Worm (Caenorhabditis elegans) whole organism, L2 larva: ENCODE measurements around the gene clec-230.

Experiments used
- C34F6.9 ChIP-seq: fragments of 150-350 bp; optimal IDR thresholded peaks from 2 replicates; lab custom pipeline; 2014; ENCODE audit warnings: missing biosample characterization, missing genetic modification characterization
- R02D3.7 ChIP-seq: fragments of 150-350 bp; optimal IDR thresholded peaks from 2 replicates; lab custom pipeline; 2014; ENCODE audit warnings: missing biosample characterization, missing genetic modification characterization
- Y55F3AM.14 ChIP-seq: fragments of 200-800 bp; sonication (Bioruptor generic); optimal IDR thresholded peaks from 2 replicates; lab custom pipeline; 2018; ENCODE audit warnings: mild to moderate bottlenecking, missing genetic modification characterization, missing compliant biosample characterization
- ZK546.5 ChIP-seq: sonication (generic microtip); optimal IDR thresholded peaks from 2 replicates; lab custom pipeline; 2017; ENCODE audit warnings: missing biosample characterization, missing genetic modification characterization
- alr-1 ChIP-seq: fragments of 150-350 bp; optimal IDR thresholded peaks from 2 replicates; lab custom pipeline; 2014; ENCODE audit warnings: missing biosample characterization, missing genetic modification characterization
- aly-2 ChIP-seq: fragments of 150-350 bp; optimal IDR thresholded peaks from 2 replicates; lab custom pipeline; 2014; ENCODE audit warnings: missing biosample characterization, missing genetic modification characterization
- ama-1 ChIP-seq: fragments of 150-350 bp; optimal IDR thresholded peaks from 2 replicates; lab custom pipeline; 2018; ENCODE audit warnings: inconsistent platforms
- blmp-1 ChIP-seq: sonication (generic microtip); optimal IDR thresholded peaks from 2 replicates; lab custom pipeline; 2017; ENCODE audit warnings: missing genetic modification characterization, mild to moderate bottlenecking, missing compliant biosample characterization, antibody characterized with exemption, moderate library complexity; ENCODE audit not compliant: insufficient read depth
- ceh-16 ChIP-seq: fragments of 150-350 bp; optimal IDR thresholded peaks from 2 replicates; lab custom pipeline; 2014; ENCODE audit warnings: missing biosample characterization, missing genetic modification characterization
- crh-2 ChIP-seq: sonication (generic microtip); optimal IDR thresholded peaks from 2 replicates; lab custom pipeline; 2017; ENCODE audit warnings: missing biosample characterization, missing genetic modification characterization
- dmd-4 ChIP-seq: sonication (generic microtip); optimal IDR thresholded peaks from 2 replicates; lab custom pipeline; 2017; ENCODE audit warnings: missing biosample characterization, missing genetic modification characterization
- elt-1 ChIP-seq: fragments of 150-350 bp; optimal IDR thresholded peaks from 2 replicates; lab custom pipeline; 2014; ENCODE audit warnings: missing biosample characterization, missing genetic modification characterization
- fos-1 ChIP-seq: fragments of 150-350 bp; optimal IDR thresholded peaks from 2 replicates; lab custom pipeline; 2014; ENCODE audit warnings: missing biosample characterization, missing genetic modification characterization
- gmeb-1 ChIP-seq: fragments of 150-350 bp; optimal IDR thresholded peaks from 2 replicates; lab custom pipeline; 2014; ENCODE audit warnings: missing biosample characterization, missing genetic modification characterization
- lin-11 ChIP-seq: fragments of 150-350 bp; sonication (generic microtip); optimal IDR thresholded peaks from 2 replicates; lab custom pipeline; 2014; ENCODE audit warnings: missing biosample characterization, missing genetic modification characterization, inconsistent platforms, mixed read lengths
- lin-39 ChIP-seq: fragments of 150-350 bp; optimal IDR thresholded peaks from 2 replicates; lab custom pipeline; 2014; ENCODE audit warnings: missing biosample characterization, missing genetic modification reagents, missing genetic modification characterization
- lsy-2 ChIP-seq, 2 experiments: fragments of 150-350 bp in 1 of 2; sonication (generic microtip) in 1 of 2; optimal IDR thresholded peaks; 2 replicates each; lab custom pipeline; 2014 to 2017; ENCODE audit warnings: missing biosample characterization in 2 of 2, missing genetic modification characterization in 2 of 2
- mab-5 ChIP-seq: fragments of 150-350 bp; optimal IDR thresholded peaks from 2 replicates; lab custom pipeline; 2014; ENCODE audit warnings: missing biosample characterization, missing genetic modification characterization
- mbf-1 ChIP-seq: sonication (generic microtip); optimal IDR thresholded peaks from 2 replicates; lab custom pipeline; 2017; ENCODE audit warnings: missing biosample characterization, missing genetic modification characterization
- mdl-1 ChIP-seq, 2 experiments: fragments of 150-350 bp in 1 of 2; sonication (generic microtip) in 1 of 2; optimal IDR thresholded peaks; 2 replicates each; lab custom pipeline; 2017; ENCODE audit warnings: missing biosample characterization in 2 of 2, missing genetic modification characterization in 2 of 2
- nhr-10 ChIP-seq: sonication (generic microtip); optimal IDR thresholded peaks from 2 replicates; lab custom pipeline; 2017; ENCODE audit warnings: missing biosample characterization, missing genetic modification characterization
- nhr-11 ChIP-seq: fragments of 150-350 bp; optimal IDR thresholded peaks from 2 replicates; lab custom pipeline; 2014; ENCODE audit warnings: missing biosample characterization, missing genetic modification characterization
- nhr-12 ChIP-seq: fragments of 150-350 bp; optimal IDR thresholded peaks from 2 replicates; lab custom pipeline; 2014; ENCODE audit warnings: missing biosample characterization, missing genetic modification characterization
- nhr-129 ChIP-seq: fragments of 150-350 bp; optimal IDR thresholded peaks from 2 replicates; lab custom pipeline; 2014; ENCODE audit warnings: missing biosample characterization, missing genetic modification characterization
- nhr-21 ChIP-seq: fragments of 150-350 bp; optimal IDR thresholded peaks from 2 replicates; lab custom pipeline; 2014; ENCODE audit warnings: missing biosample characterization, missing genetic modification characterization
- nhr-237 ChIP-seq: fragments of 150-350 bp; optimal IDR thresholded peaks from 2 replicates; lab custom pipeline; 2014; ENCODE audit warnings: missing biosample characterization, missing genetic modification characterization
- nhr-25 ChIP-seq: fragments of 150-350 bp; sonication (generic microtip); optimal IDR thresholded peaks from 3 replicates; lab custom pipeline; 2014; ENCODE audit warnings: missing biosample characterization, missing genetic modification characterization
- nhr-6 ChIP-seq: fragments of 150-350 bp; optimal IDR thresholded peaks from 2 replicates; lab custom pipeline; 2014; ENCODE audit warnings: missing biosample characterization, missing genetic modification characterization
- nhr-77 ChIP-seq: fragments of 150-350 bp; optimal IDR thresholded peaks from 2 replicates; lab custom pipeline; 2014; ENCODE audit warnings: missing biosample characterization, missing genetic modification characterization
- peb-1 ChIP-seq: fragments of 150-350 bp; optimal IDR thresholded peaks from 2 replicates; lab custom pipeline; 2014; ENCODE audit warnings: missing biosample characterization, missing genetic modification characterization
- sem-4 ChIP-seq: fragments of 150-350 bp; optimal IDR thresholded peaks from 2 replicates; lab custom pipeline; 2014; ENCODE audit warnings: missing biosample characterization, missing genetic modification reagents, missing genetic modification characterization
- sma-3 ChIP-seq: sonication (generic microtip); optimal IDR thresholded peaks from 2 replicates; lab custom pipeline; 2016; ENCODE audit warnings: missing genetic modification reagents, missing genetic modification characterization, missing compliant biosample characterization
- sma-9 ChIP-seq, 2 experiments: fragments of 150-350 bp in 1 of 2; sonication (generic microtip) in 1 of 2; optimal IDR thresholded peaks; 2 replicates each; lab custom pipeline; 2014 to 2016; ENCODE audit warnings: missing genetic modification characterization in 2 of 2, mild to moderate bottlenecking in 1 of 2, missing biosample characterization in 1 of 2, missing compliant biosample characterization in 1 of 2, missing genetic modification reagents in 1 of 2, moderate library complexity in 1 of 2
- snpc-4 ChIP-seq: fragments of 150-350 bp; optimal IDR thresholded peaks from 2 replicates; lab custom pipeline; 2014; ENCODE audit warnings: missing biosample characterization, missing genetic modification characterization
- unc-39 ChIP-seq: fragments of 150-350 bp; optimal IDR thresholded peaks from 2 replicates; lab custom pipeline; 2014; ENCODE audit warnings: missing biosample characterization, missing genetic modification characterization
- unc-55 ChIP-seq: fragments of 150-350 bp; sonication (generic microtip); optimal IDR thresholded peaks from 3 replicates; lab custom pipeline; 2014; ENCODE audit warnings: missing biosample characterization, missing genetic modification reagents, missing genetic modification characterization
- unc-62 ChIP-seq: fragments of 150-350 bp; optimal IDR thresholded peaks from 2 replicates; lab custom pipeline; 2014; ENCODE audit warnings: missing biosample characterization, missing genetic modification reagents, missing genetic modification characterization
- zag-1 ChIP-seq: fragments of 150-350 bp; optimal IDR thresholded peaks from 2 replicates; lab custom pipeline; 2014; ENCODE audit warnings: missing biosample characterization, missing genetic modification characterization
- ztf-1 ChIP-seq: fragments of 200-800 bp; sonication (Bioruptor generic); conservative IDR thresholded peaks from 2 replicates; pipeline ENCODE4 v1.3.6; 2022; ENCODE audit warnings: missing genetic modification characterization, missing compliant biosample characterization
- ztf-4 ChIP-seq: fragments of 150-350 bp; optimal IDR thresholded peaks from 2 replicates; lab custom pipeline; 2014; ENCODE audit warnings: missing biosample characterization, missing genetic modification characterization

clec-230 gene

DNA sequence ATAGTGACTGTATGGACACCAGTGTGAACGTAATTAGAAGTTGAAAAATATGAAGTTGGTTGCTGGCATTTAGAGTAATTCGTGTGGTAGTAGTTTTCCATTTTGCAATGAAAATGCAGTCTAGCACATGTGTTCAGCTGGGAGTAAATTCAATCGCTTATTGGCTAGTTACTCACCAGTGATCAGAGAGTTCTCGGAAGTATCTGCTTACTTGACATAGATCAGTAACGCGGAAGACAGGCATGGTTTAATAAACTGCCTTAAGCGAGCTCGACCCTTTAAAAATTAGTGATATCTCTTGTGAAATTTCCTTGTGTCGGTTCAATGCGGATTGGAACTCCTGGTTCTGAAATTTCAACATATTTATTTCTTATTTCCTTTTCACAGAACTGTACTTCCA lies 27.3 kb upstream of the clec-230 start, which contains the start of gene srh-52:
TSS of gene srh-52 (minus strand) at position 101 of the 400 bp plus-strand sequence.
- TF ChIP-seq fos-1 (no peak), ceh-16 (tag; lab: Kevin White, UChicago) (no peak), crh-2 (no peak), sma-3 (GFP tag; lab: Kevin White, UChicago) (no peak), blmp-1 (tag; lab: Kevin White, UChicago) (no peak), gmeb-1 (tag; lab: Kevin White, UChicago) (no peak), nhr-237 (tag; lab: Kevin White, UChicago) (no peak), mbf-1 (no peak), lsy-2 (tag; optimal IDR thresholded peaks at IDR 0.05; lab: Kevin White, UChicago) (no peak), alr-1 (tag; lab: Kevin White, UChicago) (no peak), Y55F3AM.14 (no peak), snpc-4 (no peak), elt-1 (tag; lab: Kevin White, UChicago) (no peak), mdl-1 (tag; optimal IDR thresholded peaks at IDR 0.05; lab: Kevin White, UChicago) (no peak), ama-1 (lab: Kevin White, UChicago) (no peak), R02D3.7 (no peak), zag-1 (no peak), ztf-4 (tag; lab: Kevin White, UChicago) (no peak), peb-1 (tag; lab: Kevin White, UChicago) (no peak), sem-4 (no peak)

DNA sequence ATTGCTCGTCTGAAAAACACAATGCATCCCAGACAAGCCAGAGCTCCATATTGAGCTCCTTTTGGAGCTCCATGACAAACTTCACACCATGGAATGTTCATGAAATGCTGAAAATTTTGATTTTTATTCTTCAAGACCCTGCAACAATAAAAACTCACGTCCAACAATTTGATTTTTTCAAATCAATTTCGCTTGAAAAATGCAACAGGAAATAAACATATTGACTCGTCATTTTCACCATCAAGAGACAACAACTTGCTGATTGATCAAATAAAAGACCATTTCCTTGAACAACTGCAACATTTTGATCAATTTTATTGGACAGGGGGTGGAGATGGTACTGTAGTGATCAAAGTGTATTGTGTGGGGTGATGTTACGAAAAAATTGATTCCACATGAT lies 20.8 kb upstream of the clec-230 start, which contains the start of gene nhr-269:
TSS of gene nhr-269 (minus strand) at position 101 of the 400 bp plus-strand sequence.
- TF ChIP-seq Y55F3AM.14 = no peak
- no peak for TF ChIP-seq fos-1
- TF ChIP-seq nhr-129 (tag; lab: Kevin White, UChicago) = no peak
- no peak for TF ChIP-seq ama-1 (lab: Kevin White, UChicago)
- TF ChIP-seq ZK546.5 (tag; lab: Kevin White, UChicago) = no peak
- no peak for TF ChIP-seq elt-1 (tag; lab: Kevin White, UChicago)
- TF ChIP-seq unc-62 = no peak
- TF ChIP-seq nhr-10 (tag; lab: Kevin White, UChicago) = no peak
- no peak for TF ChIP-seq sma-9 (GFP tag; optimal IDR thresholded peaks at IDR 0.05; lab: Kevin White, UChicago)
- TF ChIP-seq sma-9 (tag; optimal IDR thresholded peaks at IDR 0.05; lab: Kevin White, UChicago) = no peak
- no peak for TF ChIP-seq unc-55 (GFP tag; lab: Kevin White, UChicago)
- TF ChIP-seq mbf-1 = no peak
- no peak for TF ChIP-seq nhr-77 (tag; lab: Kevin White, UChicago)
- no peak for TF ChIP-seq ztf-1 (GFP tag; lab: Robert Waterston, UW)
- TF ChIP-seq lin-39 (tag; lab: Kevin White, UChicago) = no peak
- TF ChIP-seq nhr-25 = no peak
- no peak for TF ChIP-seq nhr-12 (tag; lab: Kevin White, UChicago)
- TF ChIP-seq aly-2 (tag; lab: Kevin White, UChicago) = no peak
- no peak for TF ChIP-seq sma-3 (GFP tag; lab: Kevin White, UChicago)

DNA sequence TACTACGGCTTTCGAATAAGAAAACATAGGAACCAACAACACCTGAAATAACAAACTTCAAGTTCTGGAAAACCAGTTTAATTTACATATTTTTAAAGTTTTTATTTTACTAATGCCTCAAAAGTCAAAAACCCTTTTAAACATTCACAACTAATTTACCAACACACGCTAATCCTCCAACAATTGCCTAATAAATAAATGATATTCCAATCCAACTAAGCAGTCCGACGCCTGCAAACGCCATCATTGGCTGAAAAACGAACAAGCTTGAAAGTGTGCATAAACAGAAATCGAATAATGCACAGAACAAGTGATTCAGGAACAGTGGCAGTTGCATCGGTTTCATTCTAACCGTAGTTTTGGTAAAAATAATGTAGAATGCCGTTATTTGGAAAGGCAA lies 18.8 kb upstream of the clec-230 start:
- no peak for TF ChIP-seq nhr-129 (tag; lab: Kevin White, UChicago)
- TF ChIP-seq ztf-1 (GFP tag; lab: Robert Waterston, UW) = no peak
- no peak for TF ChIP-seq nhr-237 (tag; lab: Kevin White, UChicago)
- TF ChIP-seq lin-11 (tag; lab: Kevin White, UChicago) = no peak
- TF ChIP-seq nhr-10 (tag; lab: Kevin White, UChicago) = no peak
- TF ChIP-seq dmd-4 (tag; lab: Kevin White, UChicago) = no peak
- no peak for TF ChIP-seq C34F6.9 (tag; lab: Kevin White, UChicago)
- TF ChIP-seq zag-1 = no peak
- no peak for TF ChIP-seq ceh-16 (tag; lab: Kevin White, UChicago)
- TF ChIP-seq unc-55 (GFP tag; lab: Kevin White, UChicago) = no peak
- no peak for TF ChIP-seq snpc-4
- no peak for TF ChIP-seq unc-39
- no peak for TF ChIP-seq mab-5
- TF ChIP-seq nhr-25 = no peak
- no peak for TF ChIP-seq nhr-6 (tag; lab: Kevin White, UChicago)
- no peak for TF ChIP-seq ztf-4 (tag; lab: Kevin White, UChicago)
- no peak for TF ChIP-seq nhr-11
- TF ChIP-seq ZK546.5 (tag; lab: Kevin White, UChicago) = no peak
- no peak for TF ChIP-seq nhr-21 (tag; lab: Kevin White, UChicago)
- TF ChIP-seq, all 48 proteins: peak for 0
